Fruit fly (Drosophila melanogaster): Measurements from ENCODE around the gene peng.

Gene peng

dm6 chrX:21338153-21338552 is 11.5 kb downstream of the peng start:
- no peak for TF ChIP-seq sv (GFP tag; optimal IDR thresholded peaks at IDR 0.05)
- TF ChIP-seq OdsH (GFP tag; optimal IDR thresholded peaks at IDR 0.05): no peak
- TF ChIP-seq CG32264 (GFP tag; optimal IDR thresholded peaks at IDR 0.05): no peak
- no peak for TF ChIP-seq jim (GFP tag; optimal IDR thresholded peaks at IDR 0.05)
- no peak for TF ChIP-seq tai (GFP tag; optimal IDR thresholded peaks at IDR 0.05)
- no peak for TF ChIP-seq psq (GFP tag; optimal IDR thresholded peaks at IDR 0.05)
- no peak for TF ChIP-seq pan (optimal IDR thresholded peaks at IDR 0.05)
- no peak for TF ChIP-seq dsf (GFP tag; optimal IDR thresholded peaks at IDR 0.05; ENCODE audit: borderline replicate concordance)
- no peak for TF ChIP-seq Hr83 (GFP tag; optimal IDR thresholded peaks at IDR 0.05; ENCODE audit: poor library complexity, severe bottlenecking)
- TF ChIP-seq Myc (optimal IDR thresholded peaks at IDR 0.05): no peak
- TF ChIP-seq Mio (GFP tag; optimal IDR thresholded peaks at IDR 0.05): no peak
- TF ChIP-seq Rel (GFP tag; optimal IDR thresholded peaks at IDR 0.05): no peak
- no peak for TF ChIP-seq Rel (tag; optimal IDR thresholded peaks at IDR 0.05)
- TF ChIP-seq Abd-B (GFP tag; optimal IDR thresholded peaks at IDR 0.05): no peak
- no peak for TF ChIP-seq rgr (GFP tag; optimal IDR thresholded peaks at IDR 0.05)
- TF ChIP-seq dl (GFP tag; optimal IDR thresholded peaks at IDR 0.05; ENCODE audit: insufficient read depth in 1 of 2, partially characterized antibody in 2 of 2): no peak

dm6 chrX:21337057-21337456 is 12.6 kb downstream of the peng start:
- TF ChIP-seq GATAd (GFP tag; optimal IDR thresholded peaks at IDR 0.05): no peak
- no peak for TF ChIP-seq Sp1 (GFP tag; optimal IDR thresholded peaks at IDR 0.05)
- TF ChIP-seq psq (GFP tag; optimal IDR thresholded peaks at IDR 0.05): no peak
- TF ChIP-seq ey (GFP tag; optimal IDR thresholded peaks at IDR 0.05): no peak

dm6 chrX:21334522-21335104 is 15.0 kb downstream of the peng start:
- TF ChIP-seq Jra (GFP tag; optimal IDR thresholded peaks at IDR 0.05) (no peak), Dif (GFP tag; optimal IDR thresholded peaks at IDR 0.05; ENCODE audit: partially characterized antibody) (no peak), usp (GFP tag; optimal IDR thresholded peaks at IDR 0.05) (no peak), sv (GFP tag; optimal IDR thresholded peaks at IDR 0.05) (no peak), CrebA (GFP tag; optimal IDR thresholded peaks at IDR 0.05; ENCODE audit: borderline replicate concordance) (no peak), fru (GFP tag; optimal IDR thresholded peaks at IDR 0.05) (no peak), HLH106 (tag; optimal IDR thresholded peaks at IDR 0.05) (no peak), dsf (GFP tag; optimal IDR thresholded peaks at IDR 0.05; ENCODE audit: borderline replicate concordance) (no peak), ey (GFP tag; optimal IDR thresholded peaks at IDR 0.05) (no peak), Myc (optimal IDR thresholded peaks at IDR 0.05) (no peak), brk (GFP tag; optimal IDR thresholded peaks at IDR 0.05) (no peak), woc (GFP tag; optimal IDR thresholded peaks at IDR 0.05) (no peak), psq (GFP tag; optimal IDR thresholded peaks at IDR 0.05) (no peak)

- TF ChIP-seq br (GFP tag; optimal IDR thresholded peaks at IDR 0.05) (no peak), Dfd (GFP tag; optimal IDR thresholded peaks at IDR 0.05) (peak; percentile 93)
Measured at dm6 chrX:21333135-21333534, 16.5 kb downstream of the peng start.

- TF ChIP-seq Hr78 (GFP tag; optimal IDR thresholded peaks at IDR 0.05) (no peak), brk (GFP tag; optimal IDR thresholded peaks at IDR 0.05) (no peak), Myc (optimal IDR thresholded peaks at IDR 0.05) (peak; percentile 30), h (GFP tag; optimal IDR thresholded peaks at IDR 0.05) (peak; percentile 33), pan (optimal IDR thresholded peaks at IDR 0.05) (no peak), usp (GFP tag; optimal IDR thresholded peaks at IDR 0.05) (no peak), Jra (GFP tag; optimal IDR thresholded peaks at IDR 0.05) (peak; percentile 28), Dfd (GFP tag; optimal IDR thresholded peaks at IDR 0.05) (peak; percentile 25), Dif (GFP tag; optimal IDR thresholded peaks at IDR 0.05; ENCODE audit: partially characterized antibody) (no peak), fru (GFP tag; optimal IDR thresholded peaks at IDR 0.05) (no peak), Rel (GFP tag; optimal IDR thresholded peaks at IDR 0.05) (no peak), Rel (tag; optimal IDR thresholded peaks at IDR 0.05) (peak; percentile 22), psq (GFP tag; optimal IDR thresholded peaks at IDR 0.05) (no peak), CG32264 (GFP tag; optimal IDR thresholded peaks at IDR 0.05) (no peak), HLH106 (tag; optimal IDR thresholded peaks at IDR 0.05) (peak; percentile 4)
Measured at dm6 chrX:21323933-21324688, 25.5 kb downstream of the peng start, which contains the start of the genes Dd and CG1486. Gene Dd (minus strand): TSS chrX:21324009. Gene CG1486 (plus strand): TSS chrX:21324046.

All from whole organism, wandering third instar larva.